Fruit fly (Drosophila melanogaster): Measurements from ENCODE around the gene CG7329.

- no peak for TF ChIP-seq Mnt (GFP tag; optimal IDR thresholded peaks at IDR 0.05)
- TF ChIP-seq toe (GFP tag; optimal IDR thresholded peaks at IDR 0.05): no peak
- no peak for TF ChIP-seq Clk (GFP tag; optimal IDR thresholded peaks at IDR 0.05)
- TF ChIP-seq kay (GFP tag; ENCODE audit: borderline replicate concordance): no peak
- TF ChIP-seq pad (GFP tag; optimal IDR thresholded peaks at IDR 0.05): no peak
- TF ChIP-seq Hr96 (GFP tag; optimal IDR thresholded peaks at IDR 0.05): no peak
- no peak for TF ChIP-seq tj (GFP tag; optimal IDR thresholded peaks at IDR 0.05)
- TF ChIP-seq cic (GFP tag; optimal IDR thresholded peaks at IDR 0.05): no peak
- no peak for TF ChIP-seq CG7101 (tag; optimal IDR thresholded peaks at IDR 0.05)
- no peak for TF ChIP-seq CG1620 (GFP tag; optimal IDR thresholded peaks at IDR 0.05)
- TF ChIP-seq bab1 (GFP tag; optimal IDR thresholded peaks at IDR 0.05): no peak
- no peak for TF ChIP-seq CG33017 (tag; optimal IDR thresholded peaks at IDR 0.05)
- TF ChIP-seq Crg-1 (GFP tag; optimal IDR thresholded peaks at IDR 0.05): no peak
- TF ChIP-seq ovo (GFP tag; optimal IDR thresholded peaks at IDR 0.05): no peak
Observed at dm6 chr2L:10615889-10616288, 22.4 kb downstream of the CG7329 start.

All from whole organism, adult.